Worm (Caenorhabditis elegans) whole organism, late embryonic: ENCODE data around the gene F54D8.6.

Experiments used
- C08G9.2 ChIP-seq: sonication (generic microtip); optimal IDR thresholded peaks from 2 replicates; lab custom pipeline; 2016; ENCODE audit warnings: mild to moderate bottlenecking, missing genetic modification characterization, moderate library complexity, missing compliant biosample characterization
- F13H6.1 ChIP-seq: sonication (generic microtip); optimal IDR thresholded peaks from 2 replicates; lab custom pipeline; 2016; ENCODE audit warnings: missing genetic modification characterization, missing compliant biosample characterization
- K09A11.1 ChIP-seq: sonication (generic microtip); optimal IDR thresholded peaks from 2 replicates; lab custom pipeline; 2017; ENCODE audit warnings: antibody characterized with exemption, mild to moderate bottlenecking, missing genetic modification characterization, missing compliant biosample characterization; ENCODE audit not compliant: insufficient read depth
- Y22D7AL.16 ChIP-seq: sonication (generic microtip); optimal IDR thresholded peaks from 2 replicates; lab custom pipeline; 2016; ENCODE audit warnings: missing genetic modification characterization, missing compliant biosample characterization
- ahr-1 ChIP-seq: sonication (generic microtip); optimal IDR thresholded peaks from 2 replicates; lab custom pipeline; 2016; ENCODE audit warnings: missing genetic modification characterization, missing compliant biosample characterization
- ama-1 ChIP-seq: fragments of 150-350 bp; optimal IDR thresholded peaks from 2 replicates; lab custom pipeline; 2014
- ceh-14 ChIP-seq: sonication (generic microtip); optimal IDR thresholded peaks from 2 replicates; lab custom pipeline; 2016; ENCODE audit warnings: missing genotype, missing genetic modification characterization, missing compliant biosample characterization
- ceh-19 ChIP-seq: fragments of 200-800 bp; sonication (Bioruptor generic); optimal IDR thresholded peaks from 2 replicates; lab custom pipeline; 2018; ENCODE audit warnings: mild to moderate bottlenecking, missing genetic modification characterization, missing compliant biosample characterization
- ceh-2 ChIP-seq: sonication (generic microtip); optimal IDR thresholded peaks from 2 replicates; lab custom pipeline; 2016; ENCODE audit warnings: missing genotype, missing genetic modification characterization, missing compliant biosample characterization
- ceh-22 ChIP-seq: sonication (generic microtip); optimal IDR thresholded peaks from 2 replicates; lab custom pipeline; 2017; ENCODE audit warnings: missing biosample characterization, missing genetic modification characterization
- ceh-24 ChIP-seq: sonication (generic microtip); optimal IDR thresholded peaks from 2 replicates; lab custom pipeline; 2016; ENCODE audit warnings: mild to moderate bottlenecking, missing genetic modification characterization, missing compliant biosample characterization
- ceh-31 ChIP-seq: sonication (generic microtip); optimal IDR thresholded peaks from 2 replicates; lab custom pipeline; 2016; ENCODE audit warnings: missing genetic modification characterization, missing compliant biosample characterization
- ceh-34 ChIP-seq: sonication (generic microtip); optimal IDR thresholded peaks from 2 replicates; lab custom pipeline; 2016; ENCODE audit warnings: mild to moderate bottlenecking, missing genetic modification characterization, missing compliant biosample characterization
- ceh-45 ChIP-seq: fragments of 200-800 bp; sonication (Bioruptor generic); IDR thresholded peaks from 2 replicates; pipeline ENCODE4 v1.3.6; 2022; ENCODE audit warnings: missing genetic modification reagents, missing genetic modification characterization, missing compliant biosample characterization
- ceh-48 ChIP-seq: sonication (generic microtip); optimal IDR thresholded peaks from 2 replicates; lab custom pipeline; 2016; ENCODE audit warnings: missing genetic modification characterization, inconsistent platforms, missing compliant biosample characterization
- ceh-9 ChIP-seq: sonication (generic microtip); optimal IDR thresholded peaks from 2 replicates; lab custom pipeline; 2016; ENCODE audit warnings: mild to moderate bottlenecking, missing genetic modification characterization, inconsistent platforms, missing compliant biosample characterization
- che-1 ChIP-seq: sonication (generic microtip); optimal IDR thresholded peaks from 2 replicates; lab custom pipeline; 2016; ENCODE audit warnings: mild to moderate bottlenecking, missing genetic modification characterization, missing compliant biosample characterization
- dmd-4 ChIP-seq: sonication (generic microtip); optimal IDR thresholded peaks from 2 replicates; lab custom pipeline; 2016; ENCODE audit warnings: borderline replicate concordance, missing genetic modification characterization, missing compliant biosample characterization
- dve-1 ChIP-seq: sonication (generic microtip); optimal IDR thresholded peaks from 2 replicates; lab custom pipeline; 2017; ENCODE audit warnings: antibody characterized with exemption, mild to moderate bottlenecking, missing genetic modification characterization, missing compliant biosample characterization
- elt-2 ChIP-seq: sonication (generic microtip); optimal IDR thresholded peaks from 2 replicates; lab custom pipeline; 2016; ENCODE audit warnings: missing genetic modification reagents, missing genetic modification characterization, missing compliant biosample characterization
- elt-4 ChIP-seq: sonication (generic microtip); optimal IDR thresholded peaks from 2 replicates; lab custom pipeline; 2016; ENCODE audit warnings: missing genetic modification characterization, missing compliant biosample characterization
- ets-4 ChIP-seq: sonication (generic microtip); optimal IDR thresholded peaks from 2 replicates; lab custom pipeline; 2016; ENCODE audit warnings: missing genetic modification characterization, missing compliant biosample characterization
- fax-1 ChIP-seq: sonication (generic microtip); optimal IDR thresholded peaks from 2 replicates; lab custom pipeline; 2016; ENCODE audit warnings: missing genotype, missing genetic modification characterization, missing compliant biosample characterization
- hlh-13 ChIP-seq: fragments of 200-800 bp; sonication (Bioruptor generic); optimal IDR thresholded peaks from 2 replicates; lab custom pipeline; 2018; ENCODE audit warnings: mild to moderate bottlenecking, missing genetic modification characterization, missing compliant biosample characterization
- hlh-30 ChIP-seq: sonication (generic microtip); optimal IDR thresholded peaks from 2 replicates; lab custom pipeline; 2017; ENCODE audit warnings: antibody characterized with exemption, missing genetic modification characterization, missing compliant biosample characterization; ENCODE audit not compliant: insufficient read depth
- hlh-6 ChIP-seq: sonication (generic microtip); optimal IDR thresholded peaks from 2 replicates; lab custom pipeline; 2016; ENCODE audit warnings: missing genotype, missing genetic modification characterization, missing compliant biosample characterization
- hlh-8 ChIP-seq: sonication (generic microtip); optimal IDR thresholded peaks from 2 replicates; lab custom pipeline; 2016; ENCODE audit warnings: missing genotype, missing genetic modification characterization, missing compliant biosample characterization
- lim-6 ChIP-seq: sonication (generic microtip); optimal IDR thresholded peaks from 2 replicates; lab custom pipeline; 2016; ENCODE audit warnings: missing genetic modification characterization, missing compliant biosample characterization
- lin-11 ChIP-seq: fragments of 200-800 bp; sonication (Bioruptor generic); optimal IDR thresholded peaks from 2 replicates; lab custom pipeline; 2018; ENCODE audit warnings: mild to moderate bottlenecking, missing genetic modification characterization, missing compliant biosample characterization
- madf-2 ChIP-seq: sonication (generic microtip); optimal IDR thresholded peaks from 2 replicates; lab custom pipeline; 2017; ENCODE audit warnings: missing genetic modification characterization, missing compliant biosample characterization
- mec-3 ChIP-seq: sonication (generic microtip); optimal IDR thresholded peaks from 2 replicates; lab custom pipeline; 2016; ENCODE audit warnings: borderline replicate concordance, missing genetic modification characterization, missing compliant biosample characterization
- nfya-1 ChIP-seq: sonication (generic microtip); optimal IDR thresholded peaks from 2 replicates; lab custom pipeline; 2017; ENCODE audit warnings: missing genetic modification characterization, mild to moderate bottlenecking, missing compliant biosample characterization, antibody characterized with exemption, moderate library complexity
- nhr-232 ChIP-seq: sonication (generic microtip); optimal IDR thresholded peaks from 2 replicates; lab custom pipeline; 2016; ENCODE audit warnings: missing genetic modification characterization, missing compliant biosample characterization
- odd-2 ChIP-seq: sonication (generic microtip); optimal IDR thresholded peaks from 2 replicates; lab custom pipeline; 2017; ENCODE audit warnings: antibody characterized with exemption, mild to moderate bottlenecking, missing genetic modification characterization, missing compliant biosample characterization
- pax-1 ChIP-seq: fragments of 150-350 bp; optimal IDR thresholded peaks from 2 replicates; lab custom pipeline; 2014; ENCODE audit warnings: missing biosample characterization, missing genetic modification characterization
- pha-4 ChIP-seq: fragments of 150-350 bp; optimal IDR thresholded peaks from 2 replicates; lab custom pipeline; 2018; ENCODE audit warnings: missing biosample characterization, missing genetic modification reagents, missing genetic modification characterization
- pqm-1 ChIP-seq: sonication (generic microtip); optimal IDR thresholded peaks from 2 replicates; lab custom pipeline; 2016; ENCODE audit warnings: missing genetic modification characterization, missing compliant biosample characterization
- ref-2 ChIP-seq: sonication (generic microtip); optimal IDR thresholded peaks from 2 replicates; lab custom pipeline; 2016; ENCODE audit warnings: missing genetic modification characterization, missing compliant biosample characterization
- rnt-1 ChIP-seq: sonication (generic microtip); optimal IDR thresholded peaks from 2 replicates; lab custom pipeline; 2016; ENCODE audit warnings: missing genetic modification characterization, missing compliant biosample characterization
- sdc-2 ChIP-seq: sonication (generic microtip); optimal IDR thresholded peaks from 2 replicates; lab custom pipeline; 2016; ENCODE audit warnings: missing genotype, missing genetic modification characterization, missing compliant biosample characterization
- syd-9 ChIP-seq: sonication (generic microtip); optimal IDR thresholded peaks from 2 replicates; lab custom pipeline; 2016; ENCODE audit warnings: mild to moderate bottlenecking, missing genetic modification characterization, moderate library complexity, missing compliant biosample characterization
- tbx-2 ChIP-seq: sonication (generic microtip); optimal IDR thresholded peaks from 2 replicates; lab custom pipeline; 2016; ENCODE audit warnings: missing genetic modification characterization, missing compliant biosample characterization
- tbx-7 ChIP-seq: sonication (generic microtip); optimal IDR thresholded peaks from 2 replicates; lab custom pipeline; 2016; ENCODE audit warnings: missing genotype, missing genetic modification characterization, missing compliant biosample characterization
- ttx-3 ChIP-seq: sonication (generic microtip); optimal IDR thresholded peaks from 2 replicates; lab custom pipeline; 2016; ENCODE audit warnings: missing genetic modification reagents, missing genetic modification characterization, missing compliant biosample characterization
- unc-3 ChIP-seq, 2 experiments: fragments of 200-800 bp in 1 of 2; sonication (Bioruptor generic) in 1 of 2; sonication (generic microtip) in 1 of 2; conservative IDR thresholded peaks in 1 of 2; optimal IDR thresholded peaks in 1 of 2; 2 replicates each; pipeline versions ENCODE4 v1.3.6 to Lab custom; 2016 to 2022; ENCODE audit warnings: missing compliant biosample characterization in 2 of 2, missing genetic modification characterization in 2 of 2, missing genetic modification reagents in 1 of 2
- unc-42 ChIP-seq: sonication (generic microtip); optimal IDR thresholded peaks from 2 replicates; lab custom pipeline; 2016; ENCODE audit warnings: missing genotype, missing genetic modification characterization, missing compliant biosample characterization
- unc-55 ChIP-seq: sonication (generic microtip); optimal IDR thresholded peaks from 2 replicates; lab custom pipeline; 2017; ENCODE audit warnings: missing biosample characterization, missing genetic modification reagents, missing genetic modification characterization
- zip-5 ChIP-seq: sonication (generic microtip); optimal IDR thresholded peaks from 2 replicates; lab custom pipeline; 2016; ENCODE audit warnings: missing genetic modification characterization, missing compliant biosample characterization
- ztf-16 ChIP-seq: sonication (generic microtip); optimal IDR thresholded peaks from 2 replicates; lab custom pipeline; 2017; ENCODE audit warnings: missing genetic modification characterization, missing compliant biosample characterization

F54D8.6 gene

ce11 chrIII:5068675-5069233 is 34.0 kb upstream of the F54D8.6 start, which contains the start of the genes C45G9.11 and C45G9.2:
TSS of gene C45G9.11 (minus strand) at chrIII:5068725.
TSS of gene C45G9.2 (plus strand) at chrIII:5069066.
- no peak for TF ChIP-seq ceh-9
- TF ChIP-seq tbx-2 (tag; lab: Kevin White, UChicago) = peak; percentile 85
- TF ChIP-seq ahr-1 = peak; percentile 60
- no peak for TF ChIP-seq unc-55 (GFP tag; lab: Kevin White, UChicago)
- TF ChIP-seq sdc-2 = peak; percentile 28
- TF ChIP-seq ceh-14 = peak; percentile 59
- TF ChIP-seq fax-1 (tag; lab: Kevin White, UChicago) = peak; percentile 19
- no peak for TF ChIP-seq lin-11 (tag; lab: Kevin White, UChicago)
- no peak for TF ChIP-seq elt-4 (tag; lab: Kevin White, UChicago)
- TF ChIP-seq rnt-1 (tag; lab: Kevin White, UChicago) = peak; percentile 74
- peak; percentile 45 for TF ChIP-seq F13H6.1 (tag; lab: Kevin White, UChicago)
- no peak for TF ChIP-seq ceh-19 (GFP tag; lab: Kevin White, UChicago)
- TF ChIP-seq mec-3 = peak; percentile 68
- TF ChIP-seq hlh-8 = peak; percentile 89
- peak; percentile 57 for TF ChIP-seq pqm-1 (tag; lab: Kevin White, UChicago)
- TF ChIP-seq ceh-31 (tag; lab: Kevin White, UChicago) = peak; percentile 96
- TF ChIP-seq unc-3 (GFP tag; conservative IDR thresholded peaks at IDR 0.05; lab: Robert Waterston, UW) = no peak
- no peak for TF ChIP-seq unc-3 (tag; optimal IDR thresholded peaks at IDR 0.05; lab: Kevin White, UChicago)
- no peak for TF ChIP-seq hlh-30 (tag; lab: Kevin White, UChicago)
- peak; percentile 93 for TF ChIP-seq tbx-7 (tag; lab: Kevin White, UChicago)
- no peak for TF ChIP-seq ceh-22
- TF ChIP-seq zip-5 (tag; lab: Kevin White, UChicago) = peak; percentile 81
- TF ChIP-seq ama-1 (lab: Kevin White, UChicago) = no peak
- no peak for TF ChIP-seq madf-2 (tag; lab: Kevin White, UChicago)
- TF ChIP-seq ceh-45 (GFP tag; lab: Robert Waterston, UW) = no peak
- TF ChIP-seq ceh-2 (tag; lab: Kevin White, UChicago) = peak; percentile 91
- TF ChIP-seq syd-9 (tag; lab: Kevin White, UChicago) = peak; percentile 44
- TF ChIP-seq elt-2 (tag; lab: Kevin White, UChicago) = peak; percentile 41
- TF ChIP-seq ref-2 (tag; lab: Kevin White, UChicago) = peak; percentile 81
- TF ChIP-seq K09A11.1 = no peak
- no peak for TF ChIP-seq pha-4 (tag; lab: Kevin White, UChicago)
- no peak for TF ChIP-seq ttx-3 (tag; lab: Kevin White, UChicago)
- TF ChIP-seq ztf-16 = peak; percentile 8
- TF ChIP-seq dmd-4 (tag; lab: Kevin White, UChicago) = no peak
- TF ChIP-seq pax-1 (tag; lab: Kevin White, UChicago) = peak; percentile 21
- peak; percentile 96 for TF ChIP-seq C08G9.2
- TF ChIP-seq che-1 = no peak
- TF ChIP-seq unc-42 (tag; lab: Kevin White, UChicago) = peak; percentile 74
- TF ChIP-seq ceh-34 (tag; lab: Kevin White, UChicago) = peak; percentile 47
- TF ChIP-seq lim-6 (tag; lab: Kevin White, UChicago) = peak; percentile 70
- no peak for TF ChIP-seq ceh-24 (tag; lab: Kevin White, UChicago)
- TF ChIP-seq ets-4 (tag; lab: Kevin White, UChicago) = peak; percentile 99

DNA sequence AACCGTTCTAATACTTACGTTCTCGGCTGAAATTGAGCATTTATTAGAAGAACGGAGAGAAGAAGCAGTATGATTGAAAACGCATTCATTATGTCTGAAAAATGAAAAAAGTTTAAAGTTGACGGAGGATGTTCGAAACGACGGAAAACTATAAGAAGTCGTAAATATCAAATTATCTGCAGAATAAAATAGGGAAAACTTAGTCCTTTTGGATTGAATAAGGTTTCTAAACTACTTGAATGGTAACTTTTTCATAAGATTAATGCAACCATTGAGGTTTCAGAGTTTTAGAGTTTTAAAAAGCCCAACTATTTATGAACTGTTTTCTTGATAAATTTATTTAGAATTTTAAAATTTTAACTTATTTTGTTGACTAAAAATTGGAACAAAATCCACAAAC is 31.3 kb upstream of the F54D8.6 start, which contains the start of gene C45G9.12:
Gene C45G9.12, minus strand, starts transcription at position 101 of the 400 bp plus-strand sequence.
- TF ChIP-seq ceh-48 (tag; lab: Kevin White, UChicago) (no peak), dve-1 (tag; lab: Kevin White, UChicago) (no peak), ttx-3 (tag; lab: Kevin White, UChicago) (no peak), zip-5 (tag; lab: Kevin White, UChicago) (no peak), hlh-30 (tag; lab: Kevin White, UChicago) (no peak), nhr-232 (tag; lab: Kevin White, UChicago) (no peak), ceh-9 (no peak), C08G9.2 (no peak), Y22D7AL.16 (tag; lab: Kevin White, UChicago) (no peak), hlh-13 (GFP tag; lab: Kevin White, UChicago) (no peak), hlh-6 (tag; lab: Kevin White, UChicago) (no peak), lim-6 (tag; lab: Kevin White, UChicago) (no peak), nfya-1 (tag; lab: Kevin White, UChicago) (no peak), odd-2 (tag; lab: Kevin White, UChicago) (no peak)
